Worm (Caenorhabditis elegans): ENCODE measurements around the gene msp-49.

The msp-49 gene

ce11 chrII:5209122-5209521, 15.0 kb downstream of the msp-49 start:
- TF ChIP-seq nhr-11 (tag; optimal IDR thresholded peaks at IDR 0.05) (no peak), pat-9 (tag; optimal IDR thresholded peaks at IDR 0.05) (no peak), ceh-45 (GFP tag; IDR thresholded peaks at IDR 0.05) (no peak), F13H6.1 (tag; optimal IDR thresholded peaks at IDR 0.05) (no peak), ceh-9 (tag; optimal IDR thresholded peaks at IDR 0.05) (no peak), dmd-4 (tag; optimal IDR thresholded peaks at IDR 0.05; ENCODE audit: borderline replicate concordance) (no peak)

ce11 chrII:5210830-5211229, 16.7 kb downstream of the msp-49 start, which contains the start of gene C34F11.8:
Gene C34F11.8, minus strand, starts transcription at chrII:5210964.
- no peak for TF ChIP-seq unc-3 (GFP tag; conservative IDR thresholded peaks at IDR 0.05)
- TF ChIP-seq unc-3 (tag; optimal IDR thresholded peaks at IDR 0.05), result no peak
- TF ChIP-seq fkh-10 (GFP tag; optimal IDR thresholded peaks at IDR 0.05), result no peak
- no peak for TF ChIP-seq ztf-16 (tag; optimal IDR thresholded peaks at IDR 0.05)
- no peak for TF ChIP-seq unc-86 (tag; optimal IDR thresholded peaks at IDR 0.05)
- no peak for TF ChIP-seq dmd-4 (tag; optimal IDR thresholded peaks at IDR 0.05; ENCODE audit: borderline replicate concordance)

- TF ChIP-seq ceh-2 (tag; optimal IDR thresholded peaks at IDR 0.05) (no peak), nfya-1 (tag; optimal IDR thresholded peaks at IDR 0.05) (no peak), unc-55 (GFP tag; optimal IDR thresholded peaks at IDR 0.05) (no peak), elt-4 (tag; optimal IDR thresholded peaks at IDR 0.05) (no peak), fkh-6 (tag; optimal IDR thresholded peaks at IDR 0.05) (no peak), Y22D7AL.16 (tag; optimal IDR thresholded peaks at IDR 0.05) (no peak)
Measured at ce11 chrII:5211970-5212369, 17.8 kb downstream of the msp-49 start, which contains the start of gene C34F11.2. Gene C34F11.2, plus strand, starts transcription at chrII:5212270.

ce11 chrII:5212675-5213074, 18.5 kb downstream of the msp-49 start, which contains the start of gene C34F11.1:
Gene C34F11.1, plus strand, starts transcription at chrII:5212975.
- no peak for TF ChIP-seq hlh-15 (tag; optimal IDR thresholded peaks at IDR 0.05)
- TF ChIP-seq ahr-1 (tag; optimal IDR thresholded peaks at IDR 0.05), result no peak
- no peak for TF ChIP-seq madf-2 (tag; optimal IDR thresholded peaks at IDR 0.05)
- TF ChIP-seq pag-3 (tag; optimal IDR thresholded peaks at IDR 0.05; ENCODE audit: borderline replicate concordance), result no peak
- no peak for TF ChIP-seq unc-86 (tag; optimal IDR thresholded peaks at IDR 0.05)
- no peak for TF ChIP-seq fkh-6 (tag; optimal IDR thresholded peaks at IDR 0.05)
- no peak for TF ChIP-seq F13H6.1 (tag; optimal IDR thresholded peaks at IDR 0.05)
- no peak for TF ChIP-seq zip-5 (tag; optimal IDR thresholded peaks at IDR 0.05)
- TF ChIP-seq tbx-7 (tag; optimal IDR thresholded peaks at IDR 0.05), result no peak
- TF ChIP-seq ref-2 (tag; optimal IDR thresholded peaks at IDR 0.05), result no peak
- TF ChIP-seq pha-4 (tag; optimal IDR thresholded peaks at IDR 0.05), result no peak
- no peak for TF ChIP-seq npax-4 (tag; optimal IDR thresholded peaks at IDR 0.05)
- TF ChIP-seq rnt-1 (tag; optimal IDR thresholded peaks at IDR 0.05), result no peak
- no peak for TF ChIP-seq ceh-48 (tag; optimal IDR thresholded peaks at IDR 0.05)
- TF ChIP-seq K02D7.2 (tag; optimal IDR thresholded peaks at IDR 0.05), result no peak

- TF ChIP-seq pax-1 (tag; optimal IDR thresholded peaks at IDR 0.05) (no peak), elt-4 (tag; optimal IDR thresholded peaks at IDR 0.05) (no peak), sdc-2 (tag; optimal IDR thresholded peaks at IDR 0.05) (no peak), unc-42 (tag; optimal IDR thresholded peaks at IDR 0.05) (no peak), dmd-4 (tag; optimal IDR thresholded peaks at IDR 0.05; ENCODE audit: borderline replicate concordance) (no peak), pat-9 (tag; optimal IDR thresholded peaks at IDR 0.05) (no peak)
Measured at ce11 chrII:5218349-5218748, 24.2 kb downstream of the msp-49 start.

ce11 chrII:5220648-5221047, 26.5 kb downstream of the msp-49 start:
- no peak for TF ChIP-seq npax-4 (tag; optimal IDR thresholded peaks at IDR 0.05)
- TF ChIP-seq nhr-232 (tag; optimal IDR thresholded peaks at IDR 0.05), result no peak
- no peak for TF ChIP-seq ceh-30 (tag; optimal IDR thresholded peaks at IDR 0.05)
- TF ChIP-seq rnt-1 (tag; optimal IDR thresholded peaks at IDR 0.05), result no peak
- no peak for TF ChIP-seq hlh-30 (tag; optimal IDR thresholded peaks at IDR 0.05; ENCODE audit: insufficient read depth)
- no peak for TF ChIP-seq unc-42 (tag; optimal IDR thresholded peaks at IDR 0.05)
- TF ChIP-seq tbx-2 (tag; optimal IDR thresholded peaks at IDR 0.05), result no peak
- TF ChIP-seq F13H6.1 (tag; optimal IDR thresholded peaks at IDR 0.05), result no peak
- no peak for TF ChIP-seq ztf-16 (tag; optimal IDR thresholded peaks at IDR 0.05)
- no peak for TF ChIP-seq ceh-34 (tag; optimal IDR thresholded peaks at IDR 0.05)
- TF ChIP-seq sox-4 (tag; optimal IDR thresholded peaks at IDR 0.05), result no peak
- TF ChIP-seq fax-1 (tag; optimal IDR thresholded peaks at IDR 0.05), result no peak
- TF ChIP-seq ceh-45 (GFP tag; IDR thresholded peaks at IDR 0.05), result no peak
- no peak for TF ChIP-seq ceh-19 (GFP tag; optimal IDR thresholded peaks at IDR 0.05)
- TF ChIP-seq ceh-22 (tag; optimal IDR thresholded peaks at IDR 0.05), result no peak

Data from whole organism, late embryonic.